Fruit fly (Drosophila melanogaster): ENCODE results near the gene btz.

DNA sequence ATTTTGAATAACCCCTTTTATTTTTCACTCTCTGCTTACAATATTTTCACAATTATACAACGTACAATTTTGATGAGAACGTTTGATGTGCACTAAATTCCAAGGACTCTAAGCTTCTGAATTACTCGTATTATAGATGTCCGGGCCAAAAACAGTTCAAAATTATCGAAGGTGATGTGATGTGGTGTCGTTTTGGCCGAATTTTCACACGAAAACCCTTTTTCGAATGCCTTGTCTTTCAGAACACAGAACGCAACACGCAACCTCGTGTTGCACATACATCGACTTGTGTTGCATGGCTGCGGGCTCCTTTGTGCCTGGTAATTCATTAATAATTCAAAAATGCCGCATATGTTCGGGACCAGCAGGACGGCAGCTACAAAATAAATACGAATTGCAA is 12.1 kb upstream of the btz start, which contains the start of gene CG31055:
- TF ChIP-seq CG6808 (GFP tag; optimal IDR thresholded peaks at IDR 0.05) = no peak
- no peak for TF ChIP-seq CG3032 (tag; optimal IDR thresholded peaks at IDR 0.05)
- no peak for TF ChIP-seq CG6792 (GFP tag; optimal IDR thresholded peaks at IDR 0.05)
- no peak for TF ChIP-seq esn (GFP tag; optimal IDR thresholded peaks at IDR 0.05)
- no peak for TF ChIP-seq Gug (GFP tag; IDR thresholded peaks at IDR 0.05)
- TF ChIP-seq Lpt (GFP tag; optimal IDR thresholded peaks at IDR 0.05) = no peak
- no peak for TF ChIP-seq CG8119 (GFP tag; IDR thresholded peaks at IDR 0.05)
- no peak for TF ChIP-seq CG1621 (tag; optimal IDR thresholded peaks at IDR 0.05)
- no peak for TF ChIP-seq Blimp-1 (GFP tag; optimal IDR thresholded peaks at IDR 0.05)
- no peak for TF ChIP-seq Sox15 (GFP tag; optimal IDR thresholded peaks at IDR 0.05)
- no peak for TF ChIP-seq Ets96B (tag; optimal IDR thresholded peaks at IDR 0.05)
- TF ChIP-seq CG9139 (GFP tag; optimal IDR thresholded peaks at IDR 0.05) = no peak
